Worm (Caenorhabditis elegans): ENCODE measurements around the gene npr-8.

npr-8 gene

ce11 chrX:7334302-7334724 is 42.8 kb upstream of the npr-8 start, which contains the start of gene epg-7 (continued):
- peak; percentile 85 for TF ChIP-seq athp-1 (tag; optimal IDR thresholded peaks at IDR 0.05)
- no peak for TF ChIP-seq efl-1 (GFP tag; optimal IDR thresholded peaks at IDR 0.05)
- TF ChIP-seq nfya-1 (tag; optimal IDR thresholded peaks at IDR 0.05; ENCODE audit: borderline replicate concordance, insufficient read depth), result no peak
- no peak for TF ChIP-seq fkh-3 (tag; optimal IDR thresholded peaks at IDR 0.05)
- no peak for TF ChIP-seq dpl-1 (GFP tag; optimal IDR thresholded peaks at IDR 0.05)
- peak; percentile 82 for TF ChIP-seq rcor-1 (GFP tag; IDR thresholded peaks at IDR 0.05)
- TF ChIP-seq nhr-90 (tag; optimal IDR thresholded peaks at IDR 0.05), result peak; percentile 40
- TF ChIP-seq Y53G8AR.9 (GFP tag; conservative IDR thresholded peaks at IDR 0.05), result peak; percentile 86
- no peak for TF ChIP-seq Y79H2A.3 (GFP tag; conservative IDR thresholded peaks at IDR 0.05)
- peak; percentile 80; the same call in 1 of the 2 replicates for TF ChIP-seq ztf-6 (GFP tag; IDR thresholded peaks at IDR 0.05)
- no peak for TF ChIP-seq snpc-1.3 (tag; optimal IDR thresholded peaks at IDR 0.05; ENCODE audit: insufficient read depth)
- TF ChIP-seq gei-17 (GFP tag; optimal IDR thresholded peaks at IDR 0.05), result peak; percentile 86
- TF ChIP-seq T26A5.8 (tag; optimal IDR thresholded peaks at IDR 0.05), result no peak
- no peak for TF ChIP-seq snpc-1.1 (tag; optimal IDR thresholded peaks at IDR 0.05; ENCODE audit: insufficient read depth)
- no peak for TF ChIP-seq lsl-1 (GFP tag; optimal IDR thresholded peaks at IDR 0.05)
- no peak for TF ChIP-seq tbx-9 (tag; optimal IDR thresholded peaks at IDR 0.05; ENCODE audit: borderline replicate concordance)
- TF ChIP-seq F57C9.4 (tag; optimal IDR thresholded peaks at IDR 0.05), result no peak
- no peak for TF ChIP-seq T07F8.4 (tag; optimal IDR thresholded peaks at IDR 0.05)
- TF ChIP-seq nhr-120 (GFP tag; IDR thresholded peaks at IDR 0.05), result no peak
- peak; percentile 74 for TF ChIP-seq ZK185.1 (tag; optimal IDR thresholded peaks at IDR 0.05; ENCODE audit: poor library complexity, severe bottlenecking)
- no peak for TF ChIP-seq rec-8 (tag; optimal IDR thresholded peaks at IDR 0.05)
- TF ChIP-seq madf-3 (GFP tag; IDR thresholded peaks at IDR 0.05), result no peak
- no peak for TF ChIP-seq madf-8 (GFP tag; conservative IDR thresholded peaks at IDR 0.05)
- TF ChIP-seq D2030.7 (GFP tag; IDR thresholded peaks at IDR 0.05), result no peak
- TF ChIP-seq hrde-1 (tag; optimal IDR thresholded peaks at IDR 0.05; ENCODE audit: borderline replicate concordance), result no peak
- peak; percentile 93 for TF ChIP-seq nfyb-1 (GFP tag; IDR thresholded peaks at IDR 0.05)
- TF ChIP-seq K11D2.4 (GFP tag; IDR thresholded peaks at IDR 0.05), result peak; percentile 84
- TF ChIP-seq ceh-79 (tag; optimal IDR thresholded peaks at IDR 0.05), result no peak
- TF ChIP-seq chd-7 (tag; optimal IDR thresholded peaks at IDR 0.05), result peak; percentile 90
- TF ChIP-seq hlh-26 (GFP tag; conservative IDR thresholded peaks at IDR 0.05), result no peak
- no peak for TF ChIP-seq F52B5.7 (tag; optimal IDR thresholded peaks at IDR 0.05)
- TF ChIP-seq lin-35 (GFP tag; optimal IDR thresholded peaks at IDR 0.05), result peak in 1 of 3 experiments; percentile 85
- TF ChIP-seq attf-5 (GFP tag; optimal IDR thresholded peaks at IDR 0.05), result peak; percentile 94
- TF ChIP-seq let-526 (GFP tag; IDR thresholded peaks at IDR 0.05), result peak; percentile 88
- TF ChIP-seq akir-1 (GFP tag; optimal IDR thresholded peaks at IDR 0.05), result peak; percentile 78
- TF ChIP-seq F33H1.4 (GFP tag; IDR thresholded peaks at IDR 0.05), result no peak
- TF ChIP-seq B0035.1 (tag; optimal IDR thresholded peaks at IDR 0.05), result no peak
- no peak for TF ChIP-seq nhr-27 (tag; optimal IDR thresholded peaks at IDR 0.05)
- TF ChIP-seq C06A6.2 (GFP tag; conservative IDR thresholded peaks at IDR 0.05), result peak; percentile 87
- TF ChIP-seq snpc-3.4 (tag; optimal IDR thresholded peaks at IDR 0.05), result peak; percentile 2
- TF ChIP-seq ccch-3 (GFP tag; optimal IDR thresholded peaks at IDR 0.05), result no peak
- TF ChIP-seq mel-28 (tag; optimal IDR thresholded peaks at IDR 0.05; ENCODE audit: borderline replicate concordance), result no peak
- TF ChIP-seq B0261.1 (tag; optimal IDR thresholded peaks at IDR 0.05), result peak; percentile 5
- TF ChIP-seq repo-1 (tag; optimal IDR thresholded peaks at IDR 0.05), result peak; percentile 61
- TF ChIP-seq pha-4 (tag; optimal IDR thresholded peaks at IDR 0.05), result peak; percentile 90
- peak; percentile 80 for TF ChIP-seq ekl-4 (GFP tag; IDR thresholded peaks at IDR 0.05)
- TF ChIP-seq egl-18 (GFP tag; IDR thresholded peaks at IDR 0.05), result no peak
- peak; percentile 78 for TF ChIP-seq pbrm-1 (GFP tag; IDR thresholded peaks at IDR 0.05)
